Worm (Caenorhabditis elegans): ENCODE results near the gene T24C2.3.

The T24C2.3 gene

DNA sequence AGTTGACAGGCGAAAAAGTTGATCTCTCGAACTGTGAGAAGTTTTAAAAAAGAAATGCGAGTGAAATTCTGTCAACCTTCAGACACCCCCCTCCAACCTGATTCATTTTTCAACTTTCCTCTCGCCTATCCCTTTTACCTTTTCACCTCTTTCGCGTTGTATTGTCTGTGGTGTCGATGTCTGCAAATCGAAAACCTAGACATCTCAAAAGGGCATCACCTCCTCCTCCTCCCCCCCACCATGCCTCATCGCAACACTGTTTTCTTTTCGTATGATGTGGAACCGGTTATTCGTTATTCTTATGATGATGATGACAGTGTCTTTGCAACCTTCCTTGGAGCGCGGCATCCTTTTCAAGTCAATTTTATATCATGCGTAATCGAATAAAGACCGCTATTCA, 35.3 kb upstream of the T24C2.3 start (continued):
- no peak for TF ChIP-seq nhr-77 (tag; optimal IDR thresholded peaks at IDR 0.05)
- peak in 1 of 2 experiments; percentile 8 for TF ChIP-seq unc-62 (GFP tag; optimal IDR thresholded peaks at IDR 0.05 in 1 of 2)
- TF ChIP-seq unc-62 (tag; optimal IDR thresholded peaks at IDR 0.05), result no peak
- no peak for TF ChIP-seq Y48G9A.11 (GFP tag; IDR thresholded peaks at IDR 0.05)
- no peak for TF ChIP-seq duxl-1 (tag; optimal IDR thresholded peaks at IDR 0.05; ENCODE audit: poor library complexity)
- TF ChIP-seq daf-16 (GFP tag; optimal IDR thresholded peaks at IDR 0.05), result no peak
- no peak for TF ChIP-seq daf-16 (tag; optimal IDR thresholded peaks at IDR 0.05)
- TF ChIP-seq set-16 (GFP tag; IDR thresholded peaks at IDR 0.05), result 0 out of 2 replicates have a peak, but pooled peaks have one; percentile 11
- TF ChIP-seq tra-1 (GFP tag; IDR thresholded peaks at IDR 0.05), result 0 out of 2 replicates have a peak, but pooled peaks have one; percentile 40
- no peak for TF ChIP-seq hif-1 (tag; optimal IDR thresholded peaks at IDR 0.05)
- TF ChIP-seq hlh-30 (tag; optimal IDR thresholded peaks at IDR 0.05; ENCODE audit: insufficient read depth), result peak; percentile 37
- no peak for TF ChIP-seq spr-3 (GFP tag; optimal IDR thresholded peaks at IDR 0.05)
- TF ChIP-seq fkh-10 (GFP tag; optimal IDR thresholded peaks at IDR 0.05), result no peak
- no peak for TF ChIP-seq T20F7.1 (GFP tag; optimal IDR thresholded peaks at IDR 0.05)

DNA sequence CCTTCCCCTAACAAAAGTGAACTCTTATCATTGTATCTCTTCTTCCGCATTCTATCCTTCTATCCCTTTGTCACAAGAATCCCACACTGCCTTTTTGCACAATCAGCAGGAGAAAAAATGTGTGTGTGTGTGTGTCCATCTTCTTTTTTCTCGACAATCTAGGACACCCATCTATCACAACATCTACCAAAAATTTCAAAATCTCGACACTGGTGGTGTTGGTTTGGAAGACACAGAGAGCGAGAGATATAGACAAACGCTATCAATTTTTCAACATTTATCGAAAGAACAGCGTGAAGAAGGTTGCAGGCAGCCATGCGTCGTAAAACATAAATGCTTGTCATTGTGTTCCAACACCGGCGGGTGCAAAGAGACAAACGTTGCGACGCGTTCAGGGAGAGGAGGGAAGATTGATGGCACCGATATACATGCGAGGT, 34.5 kb upstream of the T24C2.3 start:
- TF ChIP-seq mep-1 (tag; optimal IDR thresholded peaks at IDR 0.05) (peak; percentile 2), unc-62 (GFP tag; optimal IDR thresholded peaks at IDR 0.05 in 1 of 2) (peak in 1 of 2 experiments; percentile 100), unc-62 (tag; optimal IDR thresholded peaks at IDR 0.05) (no peak), aly-2 (tag; optimal IDR thresholded peaks at IDR 0.05) (no peak), nhr-41 (GFP tag; IDR thresholded peaks at IDR 0.05) (no peak), spr-3 (GFP tag; optimal IDR thresholded peaks at IDR 0.05) (no peak), Y105C5A.15 (GFP tag; IDR thresholded peaks at IDR 0.05) (no peak), lsy-2 (tag; optimal IDR thresholded peaks at IDR 0.05) (peak in 1 of 2 experiments; percentile 43), lin-29 (GFP tag; IDR thresholded peaks at IDR 0.05) (no peak), hif-1 (tag; optimal IDR thresholded peaks at IDR 0.05) (peak in 1 of 2 experiments; percentile 7), dpl-1 (GFP tag; optimal IDR thresholded peaks at IDR 0.05) (peak; percentile 20), dmd-6 (GFP tag; IDR thresholded peaks at IDR 0.05) (peak; percentile 74), mdl-1 (tag; optimal IDR thresholded peaks at IDR 0.05) (peak in 1 of 2 experiments; percentile 61), aha-1 (tag) (no peak), unc-130 (GFP tag; optimal IDR thresholded peaks at IDR 0.05) (no peak), ztf-11 (tag; optimal IDR thresholded peaks at IDR 0.05) (no peak), dve-1 (tag; optimal IDR thresholded peaks at IDR 0.05; ENCODE audit: insufficient read depth) (peak; percentile 45), daf-16 (GFP tag; optimal IDR thresholded peaks at IDR 0.05) (peak in 1 of 2 experiments; percentile 30), daf-16 (tag; optimal IDR thresholded peaks at IDR 0.05) (no peak), madf-9 (GFP tag; conservative IDR thresholded peaks at IDR 0.05) (no peak), tra-1 (GFP tag; IDR thresholded peaks at IDR 0.05) (peak; percentile 70), nhr-11 (tag; optimal IDR thresholded peaks at IDR 0.05) (peak; percentile 83), mxl-3 (GFP tag; optimal IDR thresholded peaks at IDR 0.05) (peak; percentile 70), hlh-30 (tag; optimal IDR thresholded peaks at IDR 0.05; ENCODE audit: insufficient read depth) (peak; percentile 69), nhr-28 (tag; optimal IDR thresholded peaks at IDR 0.05) (peak; percentile 89), madf-5 (GFP tag; IDR thresholded peaks at IDR 0.05) (no peak), hlh-11 (tag; optimal IDR thresholded peaks at IDR 0.05) (peak; percentile 86), nhr-77 (tag; optimal IDR thresholded peaks at IDR 0.05) (peak; percentile 17), nhr-48 (tag; optimal IDR thresholded peaks at IDR 0.05) (peak; percentile 39)

DNA sequence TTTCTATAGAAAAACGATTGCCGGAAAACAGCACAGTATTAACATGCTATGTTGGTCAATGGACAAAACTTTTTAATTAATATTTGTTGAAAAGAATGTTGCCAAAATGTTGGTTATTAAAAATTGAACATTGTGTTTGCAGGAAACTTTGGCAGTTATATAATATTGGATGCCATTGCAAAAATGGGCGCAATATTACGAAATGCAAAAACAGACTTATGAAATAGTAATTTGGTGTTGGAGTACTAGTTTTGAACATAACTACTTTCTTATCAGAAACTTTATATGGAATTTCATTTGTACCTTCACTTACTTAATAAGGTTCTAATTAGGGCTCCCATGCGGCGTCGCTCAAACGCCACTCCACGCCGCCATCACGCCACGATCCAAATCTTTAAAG, 33.0 kb upstream of the T24C2.3 start:
- TF ChIP-seq pqm-1 (tag; optimal IDR thresholded peaks at IDR 0.05) (no peak), nhr-76 (tag; optimal IDR thresholded peaks at IDR 0.05) (no peak), F44E2.7 (GFP tag; IDR thresholded peaks at IDR 0.05) (no peak), nhr-41 (GFP tag; IDR thresholded peaks at IDR 0.05) (no peak), ama-1 (optimal IDR thresholded peaks at IDR 0.05) (no peak), zfp-2 (tag; optimal IDR thresholded peaks at IDR 0.05) (no peak), zip-2 (tag; optimal IDR thresholded peaks at IDR 0.05) (peak; percentile 93), F26F4.8 (GFP tag; conservative IDR thresholded peaks at IDR 0.05) (no peak)

Data from whole organism, L4 larva.